Fruit fly (Drosophila melanogaster): ENCODE data around the gene CG32182.

dm6 chr3L:17797494-17797893, 39.6 kb downstream of the CG32182 start, which contains the start of gene CG42816:
- TF ChIP-seq Myc (optimal IDR thresholded peaks at IDR 0.05) (no peak), Sin3A (optimal IDR thresholded peaks at IDR 0.05) (no peak), ttk (optimal IDR thresholded peaks at IDR 0.05) (no peak), h (optimal IDR thresholded peaks at IDR 0.05) (no peak), insv (optimal IDR thresholded peaks at IDR 0.05) (no peak), psq (optimal IDR thresholded peaks at IDR 0.05) (no peak)
